Worm (Caenorhabditis elegans): ENCODE measurements around the gene tbx-36.

- TF ChIP-seq snpc-4 (tag; optimal IDR thresholded peaks at IDR 0.05) (no peak), C04F5.9 (tag; optimal IDR thresholded peaks at IDR 0.05) (no peak), zip-4 (GFP tag; optimal IDR thresholded peaks at IDR 0.05) (no peak)
These were observed 33.5 kb upstream of the tbx-36 start, which contains the start of gene ZK822.10 for ce11 chrIV:11916907-11917306.

Data from whole organism, L1 larva.